Worm (Caenorhabditis elegans): ENCODE measurements around the gene sft-1.

sft-1 gene

ce11 chrIII:3067909-3068455, 18.5 kb upstream of the sft-1 start, which contains the start of gene ubl-1 (continued):
- TF ChIP-seq nhr-84 (tag; optimal IDR thresholded peaks at IDR 0.05) (no peak), zip-4 (GFP tag; optimal IDR thresholded peaks at IDR 0.05) (peak; percentile 2), unc-62 (GFP tag; optimal IDR thresholded peaks at IDR 0.05) (no peak), aly-2 (tag; optimal IDR thresholded peaks at IDR 0.05) (peak; percentile 64), ztf-4 (tag; optimal IDR thresholded peaks at IDR 0.05) (peak; percentile 20), ceh-90 (tag; optimal IDR thresholded peaks at IDR 0.05) (no peak)

ce11 chrIII:3069101-3069500, 17.4 kb upstream of the sft-1 start:
- TF ChIP-seq alr-1 (tag; optimal IDR thresholded peaks at IDR 0.05; ENCODE audit: borderline replicate concordance) (peak; percentile 68), fos-1 (tag; optimal IDR thresholded peaks at IDR 0.05) (peak; percentile 13), hpl-2 (GFP tag; optimal IDR thresholded peaks at IDR 0.05) (no peak), lir-3 (tag; optimal IDR thresholded peaks at IDR 0.05; ENCODE audit: poor library complexity) (no peak), tbx-2 (tag; optimal IDR thresholded peaks at IDR 0.05) (no peak), ztf-11 (tag; optimal IDR thresholded peaks at IDR 0.05) (no peak), nhr-77 (tag; optimal IDR thresholded peaks at IDR 0.05) (peak; percentile 25), nhr-76 (tag; optimal IDR thresholded peaks at IDR 0.05) (no peak), sox-4 (tag; optimal IDR thresholded peaks at IDR 0.05) (no peak), efl-1 (optimal IDR thresholded peaks at IDR 0.05) (peak in 1 of 2 experiments; percentile 3), efl-1 (GFP tag; optimal IDR thresholded peaks at IDR 0.05 in 1 of 2) (peak in 1 of 2 experiments; percentile 92), ceh-88 (GFP tag; IDR thresholded peaks at IDR 0.05) (no peak), fkh-10 (GFP tag; optimal IDR thresholded peaks at IDR 0.05) (no peak), ama-1 (optimal IDR thresholded peaks at IDR 0.05) (no peak), ceh-63 (GFP tag; optimal IDR thresholded peaks at IDR 0.05) (no peak), nhr-84 (tag; optimal IDR thresholded peaks at IDR 0.05) (no peak), nhr-71 (tag; optimal IDR thresholded peaks at IDR 0.05) (no peak), nhr-28 (tag; optimal IDR thresholded peaks at IDR 0.05) (no peak), unc-98 (GFP tag; IDR thresholded peaks at IDR 0.05) (no peak), ces-1 (GFP tag; optimal IDR thresholded peaks at IDR 0.05) (no peak), swsn-7 (tag; optimal IDR thresholded peaks at IDR 0.05) (no peak), snpc-4 (tag; optimal IDR thresholded peaks at IDR 0.05) (no peak), lsy-2 (tag; optimal IDR thresholded peaks at IDR 0.05) (peak in 1 of 2 experiments; percentile 58)

ce11 chrIII:3070026-3070573, 16.4 kb upstream of the sft-1 start, which contains the start of gene H06I04.3:
Gene H06I04.3 (plus strand): TSS chrIII:3070523.
- peak; percentile 39 for TF ChIP-seq mep-1 (tag; optimal IDR thresholded peaks at IDR 0.05)
- no peak for TF ChIP-seq Y116A8C.19 (tag; optimal IDR thresholded peaks at IDR 0.05; ENCODE audit: borderline replicate concordance)
- no peak for TF ChIP-seq nhr-90 (tag; optimal IDR thresholded peaks at IDR 0.05; ENCODE audit: poor library complexity)
- peak; percentile 28 for TF ChIP-seq skn-1 (tag; optimal IDR thresholded peaks at IDR 0.05)
- no peak for TF ChIP-seq ceh-90 (tag; optimal IDR thresholded peaks at IDR 0.05)
- no peak for TF ChIP-seq xbp-1 (tag; optimal IDR thresholded peaks at IDR 0.05)
- TF ChIP-seq nhr-76 (tag; optimal IDR thresholded peaks at IDR 0.05): no peak
- no peak for TF ChIP-seq mdl-1 (tag; optimal IDR thresholded peaks at IDR 0.05)
- peak in 2 of 3 experiments; percentile 27 to 34 for TF ChIP-seq ceh-82 (tag; optimal IDR thresholded peaks at IDR 0.05)
- no peak for TF ChIP-seq fkh-8 (tag; optimal IDR thresholded peaks at IDR 0.05)
- TF ChIP-seq tbx-2 (tag; optimal IDR thresholded peaks at IDR 0.05): peak; percentile 34
- TF ChIP-seq unc-130 (tag; optimal IDR thresholded peaks at IDR 0.05): no peak
- peak; percentile 83 to 93 for TF ChIP-seq lin-35 (GFP tag; optimal IDR thresholded peaks at IDR 0.05)
- peak; percentile 20 for TF ChIP-seq blmp-1 (tag; optimal IDR thresholded peaks at IDR 0.05)
- TF ChIP-seq efl-1 (optimal IDR thresholded peaks at IDR 0.05): peak; percentile 45 to 88
- TF ChIP-seq efl-1 (GFP tag; optimal IDR thresholded peaks at IDR 0.05 in 1 of 2): peak; percentile 91 to 99
- no peak for TF ChIP-seq tlp-1 (tag; optimal IDR thresholded peaks at IDR 0.05)
- TF ChIP-seq elt-2 (tag; optimal IDR thresholded peaks at IDR 0.05): no peak
- no peak for TF ChIP-seq ztf-4 (tag; optimal IDR thresholded peaks at IDR 0.05)
- TF ChIP-seq lsy-2 (tag; optimal IDR thresholded peaks at IDR 0.05): peak; percentile 27 to 79
- TF ChIP-seq dpl-1 (GFP tag; optimal IDR thresholded peaks at IDR 0.05): peak; percentile 77 to 91 (median 85)
- no peak for TF ChIP-seq efl-3 (GFP tag; optimal IDR thresholded peaks at IDR 0.05)
- TF ChIP-seq nhr-12 (tag; optimal IDR thresholded peaks at IDR 0.05): no peak
- no peak for TF ChIP-seq snpc-4 (tag; optimal IDR thresholded peaks at IDR 0.05)
- no peak for TF ChIP-seq ama-1 (optimal IDR thresholded peaks at IDR 0.05)
- no peak for TF ChIP-seq ceh-8 (GFP tag; optimal IDR thresholded peaks at IDR 0.05)
- no peak for TF ChIP-seq swsn-7 (tag; optimal IDR thresholded peaks at IDR 0.05)
- no peak for TF ChIP-seq ceh-88 (GFP tag; IDR thresholded peaks at IDR 0.05)
- TF ChIP-seq nhr-28 (tag; optimal IDR thresholded peaks at IDR 0.05): no peak
- TF ChIP-seq C16A3.4 (tag; optimal IDR thresholded peaks at IDR 0.05): no peak

All from whole organism, L1 larva.